Fruit fly (Drosophila melanogaster) whole organism, adult: ENCODE results near the gene jvl.

Experiments used
- CG33017 ChIP-seq: fragments of 200-800 bp; sonication (Bioruptor generic); optimal IDR thresholded peaks from 2 replicates; lab custom pipeline; 2018; ENCODE audit warnings: missing biosample characterization, mild to moderate bottlenecking, missing genetic modification characterization, moderate library complexity
- CG7045 ChIP-seq: fragments of 200-800 bp; sonication (Bioruptor generic); optimal IDR thresholded peaks from 2 replicates; lab custom pipeline; 2017; ENCODE audit warnings: missing biosample characterization, mild to moderate bottlenecking, missing genetic modification characterization
- CG7101 ChIP-seq: fragments of 200-800 bp; sonication (Bioruptor generic); optimal IDR thresholded peaks from 2 replicates; lab custom pipeline; 2018; ENCODE audit warnings: missing biosample characterization, mild to moderate bottlenecking, missing genetic modification characterization, moderate library complexity
- Clk ChIP-seq: fragments of 200-800 bp; sonication (Bioruptor generic); optimal IDR thresholded peaks from 2 replicates; lab custom pipeline; 2017; ENCODE audit warnings: missing biosample characterization, missing genetic modification characterization
- Hr96 ChIP-seq: fragments of 200-800 bp; sonication (Bioruptor generic); optimal IDR thresholded peaks from 2 replicates; lab custom pipeline; 2016; ENCODE audit warnings: missing biosample characterization, missing genetic modification characterization
- Mnt ChIP-seq: fragments of 200-800 bp; sonication (Bioruptor generic); optimal IDR thresholded peaks from 2 replicates; lab custom pipeline; 2016; ENCODE audit warnings: missing biosample characterization, mild to moderate bottlenecking, missing genetic modification characterization
- cnc ChIP-seq, 2 experiments: fragments of >200 bp; optimal IDR thresholded peaks; 2 replicates each; lab custom pipeline; 2017
- kay ChIP-seq: fragments of 200-800 bp; sonication (Bioruptor generic); peaks from one replicate; lab custom pipeline; 2016; ENCODE audit warnings: missing biosample characterization, missing genetic modification characterization, borderline replicate concordance
- tj ChIP-seq: fragments of 200-800 bp; sonication (Bioruptor generic); optimal IDR thresholded peaks from 3 replicates; lab custom pipeline; 2017; ENCODE audit warnings: missing biosample characterization, mild to moderate bottlenecking, missing genetic modification characterization, moderate library complexity

- TF ChIP-seq CG7101 (tag; lab: Kevin White, UChicago) (no peak), Clk (GFP tag; lab: Kevin White, UChicago) (no peak), CG33017 (tag; lab: Kevin White, UChicago) (no peak), cnc (optimal IDR thresholded peaks at IDR 0.05; lab: Kevin White, UChicago) (no peak), Mnt (GFP tag; lab: Kevin White, UChicago) (no peak), tj (GFP tag; lab: Kevin White, UChicago) (no peak), kay (GFP tag; lab: Kevin White, UChicago) (no peak), CG7045 (GFP tag; lab: Kevin White, UChicago) (no peak), Hr96 (GFP tag; lab: Kevin White, UChicago) (no peak)
Measured at dm6 chr3R:14751023-14751422, 9.6 kb downstream of the jvl start, which contains the start of gene smp-30.
